Worm (Caenorhabditis elegans) whole organism, L2 larva: ENCODE data around the gene tin-9.1.

ENCODE experiments used
- C34F6.9 ChIP-seq: fragments of 150-350 bp; optimal IDR thresholded peaks from 2 replicates; lab custom pipeline; 2014; ENCODE audit warnings: missing biosample characterization, missing genetic modification characterization
- Y55F3AM.14 ChIP-seq: fragments of 200-800 bp; sonication (Bioruptor generic); optimal IDR thresholded peaks from 2 replicates; lab custom pipeline; 2018; ENCODE audit warnings: mild to moderate bottlenecking, missing genetic modification characterization, missing compliant biosample characterization
- alr-1 ChIP-seq: fragments of 150-350 bp; optimal IDR thresholded peaks from 2 replicates; lab custom pipeline; 2014; ENCODE audit warnings: missing biosample characterization, missing genetic modification characterization
- ceh-16 ChIP-seq: fragments of 150-350 bp; optimal IDR thresholded peaks from 2 replicates; lab custom pipeline; 2014; ENCODE audit warnings: missing biosample characterization, missing genetic modification characterization
- crh-2 ChIP-seq: sonication (generic microtip); optimal IDR thresholded peaks from 2 replicates; lab custom pipeline; 2017; ENCODE audit warnings: missing biosample characterization, missing genetic modification characterization
- dmd-4 ChIP-seq: sonication (generic microtip); optimal IDR thresholded peaks from 2 replicates; lab custom pipeline; 2017; ENCODE audit warnings: missing biosample characterization, missing genetic modification characterization
- egl-27 ChIP-seq: sonication (generic microtip); optimal IDR thresholded peaks from 3 replicates; lab custom pipeline; 2017; ENCODE audit warnings: missing biosample characterization, missing genetic modification reagents, missing genetic modification characterization
- elt-1 ChIP-seq: fragments of 150-350 bp; optimal IDR thresholded peaks from 2 replicates; lab custom pipeline; 2014; ENCODE audit warnings: missing biosample characterization, missing genetic modification characterization
- fos-1 ChIP-seq: fragments of 150-350 bp; optimal IDR thresholded peaks from 2 replicates; lab custom pipeline; 2014; ENCODE audit warnings: missing biosample characterization, missing genetic modification characterization
- gmeb-1 ChIP-seq: fragments of 150-350 bp; optimal IDR thresholded peaks from 2 replicates; lab custom pipeline; 2014; ENCODE audit warnings: missing biosample characterization, missing genetic modification characterization
- lin-13 ChIP-seq: fragments of 150-350 bp; optimal IDR thresholded peaks from 2 replicates; lab custom pipeline; 2014; ENCODE audit warnings: missing biosample characterization, missing genetic modification reagents, missing genetic modification characterization
- lin-39 ChIP-seq: fragments of 150-350 bp; optimal IDR thresholded peaks from 2 replicates; lab custom pipeline; 2014; ENCODE audit warnings: missing biosample characterization, missing genetic modification reagents, missing genetic modification characterization
- lsy-2 ChIP-seq, 2 experiments: fragments of 150-350 bp in 1 of 2; sonication (generic microtip) in 1 of 2; optimal IDR thresholded peaks; 2 replicates each; lab custom pipeline; 2014 to 2017; ENCODE audit warnings: missing biosample characterization in 2 of 2, missing genetic modification characterization in 2 of 2
- mab-5 ChIP-seq: fragments of 150-350 bp; optimal IDR thresholded peaks from 2 replicates; lab custom pipeline; 2014; ENCODE audit warnings: missing biosample characterization, missing genetic modification characterization
- nhr-10 ChIP-seq: sonication (generic microtip); optimal IDR thresholded peaks from 2 replicates; lab custom pipeline; 2017; ENCODE audit warnings: missing biosample characterization, missing genetic modification characterization
- nhr-12 ChIP-seq: fragments of 150-350 bp; optimal IDR thresholded peaks from 2 replicates; lab custom pipeline; 2014; ENCODE audit warnings: missing biosample characterization, missing genetic modification characterization
- nhr-129 ChIP-seq: fragments of 150-350 bp; optimal IDR thresholded peaks from 2 replicates; lab custom pipeline; 2014; ENCODE audit warnings: missing biosample characterization, missing genetic modification characterization
- nhr-21 ChIP-seq: fragments of 150-350 bp; optimal IDR thresholded peaks from 2 replicates; lab custom pipeline; 2014; ENCODE audit warnings: missing biosample characterization, missing genetic modification characterization
- nhr-23 ChIP-seq: fragments of 150-350 bp; optimal IDR thresholded peaks from 2 replicates; lab custom pipeline; 2014; ENCODE audit warnings: missing biosample characterization, missing genetic modification reagents, missing genetic modification characterization
- nhr-77 ChIP-seq: fragments of 150-350 bp; optimal IDR thresholded peaks from 2 replicates; lab custom pipeline; 2014; ENCODE audit warnings: missing biosample characterization, missing genetic modification characterization
- sem-4 ChIP-seq: fragments of 150-350 bp; optimal IDR thresholded peaks from 2 replicates; lab custom pipeline; 2014; ENCODE audit warnings: missing biosample characterization, missing genetic modification reagents, missing genetic modification characterization
- sma-3 ChIP-seq: sonication (generic microtip); optimal IDR thresholded peaks from 2 replicates; lab custom pipeline; 2016; ENCODE audit warnings: missing genetic modification reagents, missing genetic modification characterization, missing compliant biosample characterization
- sma-9 ChIP-seq, 2 experiments: fragments of 150-350 bp in 1 of 2; sonication (generic microtip) in 1 of 2; optimal IDR thresholded peaks; 2 replicates each; lab custom pipeline; 2014 to 2016; ENCODE audit warnings: missing genetic modification characterization in 2 of 2, mild to moderate bottlenecking in 1 of 2, missing biosample characterization in 1 of 2, missing compliant biosample characterization in 1 of 2, missing genetic modification reagents in 1 of 2, moderate library complexity in 1 of 2
- unc-39 ChIP-seq: fragments of 150-350 bp; optimal IDR thresholded peaks from 2 replicates; lab custom pipeline; 2014; ENCODE audit warnings: missing biosample characterization, missing genetic modification characterization
- unc-55 ChIP-seq: fragments of 150-350 bp; sonication (generic microtip); optimal IDR thresholded peaks from 3 replicates; lab custom pipeline; 2014; ENCODE audit warnings: missing biosample characterization, missing genetic modification reagents, missing genetic modification characterization
- unc-62 ChIP-seq: fragments of 150-350 bp; optimal IDR thresholded peaks from 2 replicates; lab custom pipeline; 2014; ENCODE audit warnings: missing biosample characterization, missing genetic modification reagents, missing genetic modification characterization
- ztf-1 ChIP-seq: fragments of 200-800 bp; sonication (Bioruptor generic); conservative IDR thresholded peaks from 2 replicates; pipeline ENCODE4 v1.3.6; 2022; ENCODE audit warnings: missing genetic modification characterization, missing compliant biosample characterization
- ztf-11 ChIP-seq: sonication (generic microtip); optimal IDR thresholded peaks from 2 replicates; lab custom pipeline; 2017; ENCODE audit warnings: missing biosample characterization, missing genetic modification characterization

Gene tin-9.1

DNA sequence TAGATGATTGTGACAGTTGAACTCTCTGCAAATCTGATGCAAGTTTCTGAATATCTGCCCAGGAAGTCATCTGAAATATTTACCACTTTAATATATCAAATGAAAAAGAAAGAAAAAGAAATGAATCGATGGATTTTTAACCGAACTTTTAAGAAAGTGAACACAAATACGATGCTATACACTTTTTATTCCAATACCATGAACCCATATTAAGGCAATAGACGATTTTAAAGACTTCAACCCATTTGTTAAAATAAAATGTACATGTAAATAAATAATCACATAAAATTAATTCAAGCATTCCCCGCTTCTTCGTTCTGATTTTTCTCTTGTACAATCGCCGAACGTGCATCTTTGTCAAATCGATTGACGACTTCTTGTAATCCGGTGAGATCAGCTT, 7.6 kb downstream of the tin-9.1 start, which contains the start of gene ufl-1:
Gene ufl-1, minus strand, starts transcription at position 70 of the 400 bp plus-strand sequence.
- no peak for TF ChIP-seq lsy-2 (tag; optimal IDR thresholded peaks at IDR 0.05; lab: Kevin White, UChicago)
- no peak for TF ChIP-seq nhr-10 (tag; lab: Kevin White, UChicago)
- TF ChIP-seq gmeb-1: no peak
- TF ChIP-seq sma-3: no peak
- TF ChIP-seq Y55F3AM.14 (GFP tag; lab: Kevin White, UChicago): no peak
- no peak for TF ChIP-seq dmd-4 (tag; lab: Kevin White, UChicago)
- TF ChIP-seq ztf-1 (GFP tag; lab: Robert Waterston, UW): no peak

DNA sequence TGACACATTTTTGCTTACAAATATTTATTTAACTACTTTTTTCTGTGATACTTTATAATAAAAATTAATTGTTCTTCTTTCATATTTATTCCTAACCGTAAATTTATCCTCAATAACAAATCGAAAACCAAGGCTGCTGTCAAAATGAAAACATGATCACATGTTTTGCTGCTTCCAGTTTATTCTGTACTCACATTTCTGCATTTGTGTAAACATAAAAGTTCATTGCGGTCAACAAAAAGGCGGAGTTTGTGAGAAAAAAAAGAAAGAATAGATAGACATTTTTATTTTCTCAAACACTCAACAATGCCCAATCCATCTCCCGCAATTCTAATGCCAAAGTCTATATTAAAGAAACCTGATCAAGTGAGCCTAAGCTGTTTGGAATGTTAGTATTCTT, 8.6 kb downstream of the tin-9.1 start, which contains the start of gene C06G3.3:
Gene C06G3.3, plus strand, starts transcription at position 301 of the 400 bp plus-strand sequence.
- TF ChIP-seq mab-5 (tag; lab: Kevin White, UChicago): no peak
- TF ChIP-seq nhr-129 (tag; lab: Kevin White, UChicago): peak; percentile 3

DNA sequence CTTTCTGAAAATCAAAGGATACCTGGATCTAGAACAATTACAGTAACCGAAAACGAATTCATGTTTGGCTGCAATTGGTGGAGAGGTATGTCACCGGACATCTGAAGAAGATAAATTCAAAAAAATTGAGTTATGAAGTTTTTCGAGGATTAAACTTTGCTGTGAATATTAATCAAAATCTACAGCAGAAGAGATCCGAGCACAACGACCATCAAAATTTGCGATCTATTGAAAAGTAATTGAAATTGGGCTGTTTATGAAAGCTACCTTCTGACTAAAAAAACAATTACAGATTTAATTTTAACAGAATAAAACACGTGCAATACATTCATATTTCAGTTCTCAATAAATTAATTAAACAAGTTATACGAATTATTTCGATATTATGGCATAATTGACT, 11.9 kb downstream of the tin-9.1 start, which contains the start of gene C06G3.8:
Gene C06G3.8, minus strand, starts transcription at position 101 of the 400 bp plus-strand sequence.
- TF ChIP-seq ztf-11 (tag; lab: Kevin White, UChicago) (no peak), nhr-23 (tag; lab: Kevin White, UChicago) (no peak), nhr-77 (no peak), unc-39 (no peak), unc-62 (GFP tag; lab: Kevin White, UChicago) (no peak), dmd-4 (tag; lab: Kevin White, UChicago) (no peak), egl-27 (tag; lab: Kevin White, UChicago) (no peak), fos-1 (no peak), lin-39 (no peak), lsy-2 (tag; optimal IDR thresholded peaks at IDR 0.05; lab: Kevin White, UChicago) (no peak)
- TF ChIP-seq, all 48 proteins: peak for 0

- TF ChIP-seq lin-13 (no peak), unc-55 (GFP tag; lab: Kevin White, UChicago) (peak; percentile 31)
These were observed 13.4 kb downstream of the tin-9.1 start for ce11 chrIV:7031019-7031418.

DNA sequence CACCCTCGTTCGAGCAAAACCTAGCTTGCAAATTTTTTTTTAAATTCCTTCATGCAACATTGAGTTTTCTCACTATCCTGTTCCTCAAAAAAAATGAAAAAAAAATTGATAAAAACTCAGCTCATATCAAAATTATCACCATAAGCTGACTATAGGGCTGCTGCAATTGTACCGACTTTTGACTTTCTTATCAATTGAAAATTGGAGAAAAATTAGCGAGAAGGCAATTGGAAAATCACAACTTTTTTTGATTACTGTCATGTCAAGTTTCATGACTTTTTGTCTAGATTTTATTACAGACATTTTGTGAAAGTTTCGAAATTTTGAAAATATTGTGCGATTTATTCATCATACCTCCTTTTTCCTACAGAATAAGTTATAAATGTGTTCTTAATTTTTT, 18.6 kb downstream of the tin-9.1 start:
- no peak for TF ChIP-seq ceh-16 (tag; lab: Kevin White, UChicago)
- TF ChIP-seq nhr-77: no peak
- peak; percentile 91 for TF ChIP-seq fos-1
- TF ChIP-seq crh-2 (tag; lab: Kevin White, UChicago): peak; percentile 17
- no peak for TF ChIP-seq lsy-2 (tag; optimal IDR thresholded peaks at IDR 0.05; lab: Kevin White, UChicago)
- no peak for TF ChIP-seq egl-27 (tag; lab: Kevin White, UChicago)
- no peak for TF ChIP-seq elt-1 (tag; lab: Kevin White, UChicago)
- TF ChIP-seq sma-9 (GFP tag; optimal IDR thresholded peaks at IDR 0.05; lab: Kevin White, UChicago): peak; percentile 7
- no peak for TF ChIP-seq sma-9 (tag; optimal IDR thresholded peaks at IDR 0.05; lab: Kevin White, UChicago)
- TF ChIP-seq nhr-21 (tag; lab: Kevin White, UChicago): no peak
- TF ChIP-seq, all 48 proteins: peak for 3

DNA sequence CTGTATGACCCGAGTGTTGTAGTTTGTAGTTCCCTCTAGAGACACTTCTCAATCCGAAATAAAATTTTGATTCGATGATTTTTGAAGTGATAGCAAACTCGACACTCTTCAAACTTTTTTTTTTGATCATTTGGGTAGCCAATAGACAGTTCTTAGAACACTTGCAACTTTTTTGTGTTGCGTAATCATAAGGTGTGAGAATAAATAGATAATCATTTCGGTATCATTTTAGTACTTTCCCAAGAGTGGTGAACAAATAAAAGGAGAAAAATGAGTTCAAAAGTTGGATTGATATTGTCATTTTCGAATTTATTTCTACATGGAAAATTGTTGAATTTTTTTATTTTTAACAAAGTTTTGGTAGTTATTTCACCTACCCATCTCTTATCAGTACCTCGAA, 19.6 kb downstream of the tin-9.1 start:
- TF ChIP-seq nhr-12 (tag; lab: Kevin White, UChicago) (no peak), nhr-21 (tag; lab: Kevin White, UChicago) (no peak), sem-4 (tag; lab: Kevin White, UChicago) (no peak), fos-1 (peak; percentile 49), mab-5 (tag; lab: Kevin White, UChicago) (no peak), sma-9 (GFP tag; optimal IDR thresholded peaks at IDR 0.05; lab: Kevin White, UChicago) (no peak), sma-9 (tag; optimal IDR thresholded peaks at IDR 0.05; lab: Kevin White, UChicago) (no peak), alr-1 (no peak)
- TF ChIP-seq, all 48 proteins: peak for 1

DNA sequence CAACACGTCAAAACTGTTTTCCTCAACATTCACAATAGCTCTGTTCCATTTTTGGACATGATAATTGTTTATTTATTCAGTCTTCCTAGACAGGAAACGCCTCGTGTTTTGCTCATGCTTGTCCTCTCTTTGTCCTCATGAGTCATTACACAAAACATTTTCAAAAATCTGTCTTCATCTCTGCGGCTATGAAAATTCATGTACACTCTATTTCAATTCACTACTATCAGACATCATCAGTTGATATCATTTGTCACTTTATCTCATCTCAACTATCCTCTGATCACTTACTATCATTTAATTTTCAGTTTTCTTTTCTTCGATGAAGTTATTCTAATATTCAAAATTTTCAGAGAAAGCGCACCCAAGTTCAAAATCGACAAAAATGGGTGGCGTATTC, 20.5 kb downstream of the tin-9.1 start, which contains the start of gene adah-1:
Gene adah-1, plus strand, starts transcription at position 354 of the 400 bp plus-strand sequence.
- TF ChIP-seq C34F6.9 (peak; percentile 4), mab-5 (tag; lab: Kevin White, UChicago) (no peak), Y55F3AM.14 (GFP tag; lab: Kevin White, UChicago) (no peak), nhr-129 (tag; lab: Kevin White, UChicago) (peak; percentile 57), fos-1 (peak; percentile 37), nhr-77 (no peak)
